Fruit fly (Drosophila melanogaster) whole organism, embryonic: ENCODE data around the gene mRpS11.

ENCODE experiments used
- Ada2b ChIP-seq: fragments of 200-800 bp; sonication (Bioruptor generic); IDR thresholded peaks from 2 replicates; pipeline ENCODE4 v1.3.6; 2022; ENCODE audit warnings: missing biosample characterization, missing genetic modification characterization
- BEAF-32 ChIP-seq: fragments of 200-800 bp; sonication (Bioruptor generic); optimal IDR thresholded peaks from 3 replicates; lab custom pipeline; 2017; ENCODE audit warnings: missing biosample characterization, missing genetic modification characterization, mild to moderate bottlenecking, moderate library complexity, missing genetic modification reagents
- Bdp1 ChIP-seq: fragments of 200-800 bp; sonication (Bioruptor generic); optimal IDR thresholded peaks from 3 replicates; lab custom pipeline; 2016; ENCODE audit warnings: missing biosample characterization, missing genetic modification characterization
- CG11504 ChIP-seq: fragments of 200-800 bp; sonication (Bioruptor generic); optimal IDR thresholded peaks from 3 replicates; lab custom pipeline; 2019; ENCODE audit warnings: missing biosample characterization, mild to moderate bottlenecking, missing genetic modification characterization, moderate library complexity
- CG11696 ChIP-seq: fragments of 200-800 bp; sonication (Bioruptor generic); IDR thresholded peaks from 2 replicates; pipeline ENCODE4 v1.3.6; 2022; ENCODE audit warnings: missing biosample characterization, missing genetic modification characterization
- CG16813 ChIP-seq: fragments of 200-800 bp; sonication (Bioruptor generic); IDR thresholded peaks from 3 replicates; pipeline ENCODE4 v1.3.6; 2022; ENCODE audit warnings: missing biosample characterization, missing genetic modification characterization; ENCODE audit not compliant: partially characterized antibody
- CG17186 ChIP-seq: fragments of 200-800 bp; sonication (Bioruptor generic); optimal IDR thresholded peaks from 3 replicates; lab custom pipeline; 2017; ENCODE audit warnings: missing biosample characterization, missing genetic modification reagents, missing genetic modification characterization
- CG2199 ChIP-seq: fragments of 200-800 bp; sonication (Bioruptor generic); IDR thresholded peaks from 3 replicates; pipeline ENCODE4 v1.3.6; 2022; ENCODE audit warnings: missing biosample characterization, missing genetic modification characterization
- CG2202 ChIP-seq: fragments of 200-800 bp; sonication (Bioruptor generic); optimal IDR thresholded peaks from 2 replicates; lab custom pipeline; 2018; ENCODE audit warnings: missing biosample characterization, mild to moderate bottlenecking, missing genetic modification characterization
- CG32772 ChIP-seq: fragments of 200-800 bp; sonication (Bioruptor generic); IDR thresholded peaks from 2 replicates; pipeline ENCODE4 v1.3.6; 2022; ENCODE audit warnings: missing biosample characterization, missing genetic modification characterization
- CG3281 ChIP-seq: fragments of 200-800 bp; sonication (Bioruptor generic); optimal IDR thresholded peaks from 3 replicates; lab custom pipeline; 2017; ENCODE audit warnings: missing biosample characterization, mild to moderate bottlenecking, missing genetic modification characterization
- CG34376 ChIP-seq: fragments of 200-800 bp; sonication (Bioruptor generic); optimal IDR thresholded peaks from 2 replicates; lab custom pipeline; 2018; ENCODE audit warnings: missing biosample characterization, mild to moderate bottlenecking, missing genetic modification characterization
- CG6272 ChIP-seq: fragments of 200-800 bp; sonication (Bioruptor generic); IDR thresholded peaks from 2 replicates; pipeline ENCODE4 v1.3.6; 2022; ENCODE audit warnings: missing biosample characterization, missing genetic modification characterization
- CG7556 ChIP-seq: fragments of 200-800 bp; sonication (Bioruptor generic); optimal IDR thresholded peaks from 2 replicates; lab custom pipeline; 2017; ENCODE audit warnings: missing biosample characterization, mild to moderate bottlenecking, missing genetic modification characterization
- CG7963 ChIP-seq: fragments of 200-800 bp; sonication (Bioruptor generic); IDR thresholded peaks from 3 replicates; pipeline ENCODE4 v1.3.6; 2022; ENCODE audit warnings: missing biosample characterization, missing genetic modification characterization; ENCODE audit not compliant: partially characterized antibody
- CG7987 ChIP-seq: fragments of 200-800 bp; sonication (Bioruptor generic); optimal IDR thresholded peaks from 2 replicates; lab custom pipeline; 2018; ENCODE audit warnings: missing biosample characterization, mild to moderate bottlenecking, missing genetic modification characterization, moderate library complexity
- Chrac-16 ChIP-seq: fragments of 200-800 bp; sonication (Bioruptor generic); optimal IDR thresholded peaks from 3 replicates; lab custom pipeline; 2016; ENCODE audit warnings: missing biosample characterization, missing genetic modification characterization
- Dad ChIP-seq: fragments of 200-800 bp; sonication (Bioruptor generic); optimal IDR thresholded peaks from 3 replicates; lab custom pipeline; 2016; ENCODE audit warnings: missing biosample characterization, missing genetic modification characterization
- Dip2 ChIP-seq: fragments of 200-800 bp; sonication (Bioruptor generic); IDR thresholded peaks from 2 replicates; pipeline ENCODE4 v1.3.6; 2022; ENCODE audit warnings: missing biosample characterization, missing genetic modification characterization
- E2f1 ChIP-seq: fragments of 200-800 bp; sonication (Bioruptor generic); IDR thresholded peaks from 2 replicates; pipeline ENCODE4 v1.3.6; 2022; ENCODE audit warnings: missing biosample characterization, missing genetic modification characterization
- HLH54F ChIP-seq: fragments of 200-800 bp; sonication (Bioruptor generic); optimal IDR thresholded peaks from 3 replicates; lab custom pipeline; 2016; ENCODE audit warnings: missing biosample characterization, missing genetic modification characterization
- Hr39 ChIP-seq: fragments of >200 bp; optimal IDR thresholded peaks from 2 replicates; lab custom pipeline; 2017
- Lhr ChIP-seq: fragments of 200-800 bp; sonication (Bioruptor generic); optimal IDR thresholded peaks from 3 replicates; lab custom pipeline; 2017; ENCODE audit warnings: mild to moderate bottlenecking, missing biosample characterization, missing genetic modification reagents, missing genetic modification characterization
- MESR4 ChIP-seq: fragments of 200-800 bp; sonication (Bioruptor generic); optimal IDR thresholded peaks from 2 replicates; lab custom pipeline; 2018; ENCODE audit warnings: missing biosample characterization, mild to moderate bottlenecking, missing genetic modification characterization, moderate library complexity
- Myb ChIP-seq: fragments of 200-800 bp; sonication (Bioruptor generic); optimal IDR thresholded peaks from 2 replicates; lab custom pipeline; 2016; ENCODE audit warnings: missing biosample characterization, missing genetic modification characterization
- NfI ChIP-seq: fragments of 200-800 bp; sonication (Bioruptor generic); optimal IDR thresholded peaks from 3 replicates; lab custom pipeline; 2018; ENCODE audit warnings: missing biosample characterization, mild to moderate bottlenecking, missing genetic modification characterization, moderate library complexity
- Oli ChIP-seq: fragments of 200-800 bp; sonication (Bioruptor generic); optimal IDR thresholded peaks from 2 replicates; lab custom pipeline; 2018; ENCODE audit warnings: missing biosample characterization, mild to moderate bottlenecking, missing genetic modification characterization, moderate library complexity
- Ssrp ChIP-seq: fragments of 200-800 bp; sonication (Bioruptor generic); optimal IDR thresholded peaks from 2 replicates; lab custom pipeline; 2018; ENCODE audit warnings: missing biosample characterization, mild to moderate bottlenecking, missing genetic modification characterization, moderate library complexity
- ac ChIP-seq: fragments of 200-800 bp; sonication (Bioruptor generic); optimal IDR thresholded peaks from 3 replicates; lab custom pipeline; 2017; ENCODE audit warnings: missing biosample characterization, mild to moderate bottlenecking, missing genetic modification characterization
- aop ChIP-seq: fragments of 200-800 bp; sonication (Bioruptor generic); IDR thresholded peaks from 2 replicates; pipeline ENCODE4 v1.3.6; 2022; ENCODE audit warnings: missing biosample characterization, missing genetic modification characterization
- bcd ChIP-seq: fragments of 200-800 bp; sonication (Bioruptor generic); optimal IDR thresholded peaks from 2 replicates; lab custom pipeline; 2017; ENCODE audit warnings: missing biosample characterization, mild to moderate bottlenecking, missing genetic modification characterization
- bsh ChIP-seq, 2 experiments: fragments of 200-800 bp; sonication (Bioruptor generic); optimal IDR thresholded peaks; 2 replicates each; lab custom pipeline; 2017 to 2018; ENCODE audit warnings: mild to moderate bottlenecking in 2 of 2, missing biosample characterization in 2 of 2, missing genetic modification characterization in 2 of 2, moderate library complexity in 1 of 2
- chn ChIP-seq: fragments of 200-800 bp; sonication (Bioruptor generic); optimal IDR thresholded peaks from 2 replicates; lab custom pipeline; 2016; ENCODE audit warnings: missing biosample characterization, missing genetic modification characterization
- dmrt11E ChIP-seq: fragments of 200-800 bp; sonication (Bioruptor generic); optimal IDR thresholded peaks from 3 replicates; lab custom pipeline; 2018; ENCODE audit warnings: missing biosample characterization, mild to moderate bottlenecking, missing genetic modification characterization, moderate library complexity
- eve ChIP-seq, 2 experiments: fragments of >200 bp; optimal IDR thresholded peaks; 2 replicates each; lab custom pipeline; 2017; ENCODE audit warnings: missing biosample characterization in 2 of 2, missing genetic modification characterization in 2 of 2
- ewg ChIP-seq: fragments of 200-800 bp; sonication (Bioruptor generic); optimal IDR thresholded peaks from 3 replicates; lab custom pipeline; 2017; ENCODE audit warnings: mild to moderate bottlenecking, missing biosample characterization, missing genetic modification reagents, missing genetic modification characterization
- fd96Cb ChIP-seq: fragments of 200-800 bp; sonication (Bioruptor generic); optimal IDR thresholded peaks from 2 replicates; lab custom pipeline; 2018; ENCODE audit warnings: missing biosample characterization, mild to moderate bottlenecking, missing genetic modification characterization, moderate library complexity
- gcm ChIP-seq: fragments of 200-800 bp; sonication (Bioruptor generic); optimal IDR thresholded peaks from 2 replicates; lab custom pipeline; 2019; ENCODE audit warnings: missing biosample characterization, mild to moderate bottlenecking, missing genetic modification characterization, moderate library complexity
- grau ChIP-seq: fragments of 200-800 bp; optimal IDR thresholded peaks from 3 replicates; lab custom pipeline; 2019; ENCODE audit warnings: missing biosample characterization, mild to moderate bottlenecking, missing genetic modification characterization, moderate library complexity
- grn ChIP-seq: fragments of 200-800 bp; sonication (Bioruptor generic); optimal IDR thresholded peaks from 3 replicates; lab custom pipeline; 2017; ENCODE audit warnings: missing biosample characterization, missing genetic modification characterization
- mirr ChIP-seq: fragments of 200-800 bp; sonication (Bioruptor generic); optimal IDR thresholded peaks from 3 replicates; lab custom pipeline; 2018; ENCODE audit warnings: missing biosample characterization, mild to moderate bottlenecking, missing genetic modification characterization
- nerfin-1 ChIP-seq: fragments of 200-800 bp; sonication (Bioruptor generic); optimal IDR thresholded peaks from 3 replicates; lab custom pipeline; 2019; ENCODE audit warnings: missing biosample characterization, mild to moderate bottlenecking, missing genetic modification characterization, moderate library complexity
- org-1 ChIP-seq: fragments of 200-800 bp; sonication (Bioruptor generic); optimal IDR thresholded peaks from 2 replicates; lab custom pipeline; 2017; ENCODE audit warnings: missing biosample characterization, missing genetic modification characterization
- rib ChIP-seq: fragments of 200-800 bp; sonication (Bioruptor generic); IDR thresholded peaks from 2 replicates; pipeline ENCODE4 v1.3.6; 2022; ENCODE audit warnings: missing biosample characterization, missing genetic modification characterization
- sens ChIP-seq: fragments of 200-800 bp; sonication (Bioruptor generic); peaks from one replicate; lab custom pipeline; 2016; ENCODE audit warnings: missing biosample characterization, missing genetic modification characterization
- stwl ChIP-seq: fragments of 200-800 bp; sonication (Bioruptor generic); optimal IDR thresholded peaks from 3 replicates; lab custom pipeline; 2018; ENCODE audit warnings: missing biosample characterization, mild to moderate bottlenecking, missing genetic modification characterization, moderate library complexity
- vfl ChIP-seq: fragments of 200-800 bp; sonication (Bioruptor generic); optimal IDR thresholded peaks from 2 replicates; lab custom pipeline; 2016; ENCODE audit warnings: missing biosample characterization, missing genetic modification characterization
- vvl ChIP-seq: fragments of 200-800 bp; sonication (Bioruptor generic); IDR thresholded peaks from 2 replicates; pipeline ENCODE4 v1.3.6; 2022; ENCODE audit warnings: missing biosample characterization, missing genetic modification characterization
- wdn ChIP-seq: fragments of 200-800 bp; sonication (Bioruptor generic); IDR thresholded peaks from 2 replicates; pipeline ENCODE4 v1.3.6; 2022; ENCODE audit warnings: missing biosample characterization, missing genetic modification characterization

The mRpS11 gene

dm6 chr3R:17078961-17079858 is 6.7 kb downstream of the mRpS11 start (continued):
- peak; percentile 41 for TF ChIP-seq CG34376
- no peak for TF ChIP-seq BEAF-32
- no peak for TF ChIP-seq vfl (GFP tag; lab: Kevin White, UChicago)
- peak; percentile 39 for TF ChIP-seq CG2202 (tag; lab: Kevin White, UChicago)
- TF ChIP-seq Ssrp (tag; lab: Kevin White, UChicago), result no peak
- no peak for TF ChIP-seq CG32772 (GFP tag; lab: Robert Waterston, UW)
- no peak for TF ChIP-seq Dip2 (GFP tag; lab: Robert Waterston, UW)
- no peak for TF ChIP-seq HLH54F (GFP tag; lab: Kevin White, UChicago)
- peak; percentile 1 for TF ChIP-seq CG7556 (GFP tag; lab: Kevin White, UChicago)
- no peak for TF ChIP-seq chn (GFP tag; lab: Kevin White, UChicago)
- TF ChIP-seq org-1 (GFP tag; lab: Kevin White, UChicago), result no peak
- no peak for TF ChIP-seq CG7963
- TF ChIP-seq Oli (tag; lab: Kevin White, UChicago), result no peak
- no peak for TF ChIP-seq CG11696
- no peak for TF ChIP-seq fd96Cb (tag; lab: Kevin White, UChicago)
- TF ChIP-seq Lhr, result no peak
- peak; percentile 8 for TF ChIP-seq CG3281 (GFP tag; lab: Kevin White, UChicago)
- no peak for TF ChIP-seq NfI (GFP tag; lab: Kevin White, UChicago)
- peak; percentile 63 for TF ChIP-seq grau (tag; lab: Kevin White, UChicago)
- peak in 1 of 2 experiments; percentile 37 for TF ChIP-seq bsh (GFP tag; optimal IDR thresholded peaks at IDR 0.05; lab: Kevin White, UChicago)
- TF ChIP-seq CG16813 (GFP tag; lab: Robert Waterston, UW), result no peak
- TF ChIP-seq bcd, result no peak
- TF ChIP-seq Chrac-16 (GFP tag; lab: Kevin White, UChicago), result no peak
- no peak for TF ChIP-seq Dad (GFP tag; lab: Kevin White, UChicago)
- TF ChIP-seq ewg (GFP tag; lab: Kevin White, UChicago), result no peak
- no peak for TF ChIP-seq stwl (tag; lab: Kevin White, UChicago)
- peak; percentile 82 for TF ChIP-seq gcm (GFP tag; lab: Kevin White, UChicago)
- TF ChIP-seq wdn (GFP tag; lab: Robert Waterston, UW), result no peak
- 0 out of 3 replicates have a peak, but pooled peaks have one; percentile 59 for TF ChIP-seq CG2199 (GFP tag; lab: Robert Waterston, UW)
- peak; percentile 56 for TF ChIP-seq nerfin-1
- TF ChIP-seq sens (GFP tag; lab: Kevin White, UChicago), result peak; percentile 52
- TF ChIP-seq E2f1 (GFP tag; lab: Robert Waterston, UW), result no peak
- no peak for TF ChIP-seq CG6272 (GFP tag; lab: Robert Waterston, UW)
- TF ChIP-seq Ada2b (GFP tag; lab: Robert Waterston, UW), result no peak
- TF ChIP-seq CG17186, result peak; percentile 13
- no peak for TF ChIP-seq aop (GFP tag; lab: Robert Waterston, UW)
- peak; percentile 78 for TF ChIP-seq mirr (GFP tag; lab: Kevin White, UChicago)
- peak; percentile 7 for TF ChIP-seq MESR4 (GFP tag; lab: Kevin White, UChicago)
- TF ChIP-seq CG11504, result no peak
- peak; percentile 61 for TF ChIP-seq ac
- TF ChIP-seq CG7987, result peak; percentile 75
- peak; percentile 21; the same call in 1 of the 2 replicates for TF ChIP-seq vvl
- no peak for TF ChIP-seq Hr39 (lab: Kevin White, UChicago)
- TF ChIP-seq grn, result peak; percentile 26
- TF ChIP-seq rib (GFP tag; lab: Robert Waterston, UW), result 0 out of 2 replicates have a peak, but pooled peaks have one; percentile 60
- TF ChIP-seq eve (GFP tag; optimal IDR thresholded peaks at IDR 0.05; lab: Kevin White, UChicago), result peak in 1 of 2 experiments; percentile 31
- no peak for TF ChIP-seq Bdp1 (GFP tag; lab: Kevin White, UChicago)
- no peak for TF ChIP-seq Myb (GFP tag; lab: Kevin White, UChicago)
- peak; percentile 34 for TF ChIP-seq dmrt11E (tag; lab: Kevin White, UChicago)
